Worm (Caenorhabditis elegans) whole organism, mixed stage, embryonic: Measurements from ENCODE around the gene trmt-10C.2.

Experiments used
- M03D4.4 ChIP-seq: sonication (generic microtip); optimal IDR thresholded peaks from 2 replicates; lab custom pipeline; 2017; ENCODE audit warnings: mild to moderate bottlenecking, missing genetic modification characterization, missing compliant biosample characterization
- bed-3 ChIP-seq: fragments of 200-800 bp; sonication (Bioruptor generic); optimal IDR thresholded peaks from 3 replicates; lab custom pipeline; 2018; ENCODE audit warnings: mild to moderate bottlenecking, missing genetic modification characterization, moderate library complexity, missing compliant biosample characterization
- blmp-1 ChIP-seq: fragments of 150-350 bp; optimal IDR thresholded peaks from 2 replicates; lab custom pipeline; 2014; ENCODE audit warnings: missing biosample characterization, missing genetic modification characterization
- ceh-39 ChIP-seq: fragments of 150-350 bp; optimal IDR thresholded peaks from 2 replicates; lab custom pipeline; 2014; ENCODE audit warnings: missing biosample characterization, missing genetic modification characterization
- ceh-43 ChIP-seq: fragments of 200-800 bp; sonication (Bioruptor generic); optimal IDR thresholded peaks from 2 replicates; lab custom pipeline; 2018; ENCODE audit warnings: mild to moderate bottlenecking, missing genetic modification characterization, moderate library complexity, missing compliant biosample characterization
- ceh-83 ChIP-seq: fragments of 200-800 bp; sonication (Bioruptor generic); optimal IDR thresholded peaks from 2 replicates; lab custom pipeline; 2018; ENCODE audit warnings: mild to moderate bottlenecking, missing genetic modification characterization, missing compliant biosample characterization
- ces-1 ChIP-seq: fragments of 150-350 bp; optimal IDR thresholded peaks from 2 replicates; lab custom pipeline; 2014; ENCODE audit warnings: missing biosample characterization, missing genetic modification reagents, missing genetic modification characterization
- cnd-1 ChIP-seq: fragments of 200-800 bp; sonication (Bioruptor generic); optimal IDR thresholded peaks from 2 replicates; lab custom pipeline; 2018; ENCODE audit warnings: mild to moderate bottlenecking, missing genetic modification characterization, missing compliant biosample characterization
- drap-1 ChIP-seq: fragments of 200-800 bp; sonication (Bioruptor generic); optimal IDR thresholded peaks from 3 replicates; lab custom pipeline; 2018; ENCODE audit warnings: mild to moderate bottlenecking, missing genetic modification characterization, missing compliant biosample characterization
- elt-1 ChIP-seq: sonication (generic microtip); optimal IDR thresholded peaks from 2 replicates; lab custom pipeline; 2017; ENCODE audit warnings: missing genetic modification characterization, mild to moderate bottlenecking, missing compliant biosample characterization, antibody characterized with exemption, moderate library complexity, borderline replicate concordance; ENCODE audit not compliant: insufficient read depth
- elt-3 ChIP-seq: fragments of 150-350 bp; optimal IDR thresholded peaks from 2 replicates; lab custom pipeline; 2014; ENCODE audit warnings: missing biosample characterization, missing genetic modification characterization
- flh-1 ChIP-seq: fragments of 200-800 bp; sonication (Bioruptor generic); optimal IDR thresholded peaks from 2 replicates; lab custom pipeline; 2018; ENCODE audit warnings: mild to moderate bottlenecking, missing genetic modification characterization, moderate library complexity, missing compliant biosample characterization
- ham-2 ChIP-seq: fragments of 200-800 bp; sonication (Bioruptor generic); optimal IDR thresholded peaks from 2 replicates; lab custom pipeline; 2018; ENCODE audit warnings: mild to moderate bottlenecking, missing genetic modification characterization, missing compliant biosample characterization
- hlh-1 ChIP-seq: fragments of 150-350 bp; optimal IDR thresholded peaks from 2 replicates; lab custom pipeline; 2014; ENCODE audit warnings: missing biosample characterization, missing genetic modification reagents, missing genetic modification characterization
- lin-13 ChIP-seq: fragments of 150-350 bp; optimal IDR thresholded peaks from 2 replicates; lab custom pipeline; 2014; ENCODE audit warnings: missing biosample characterization, missing genetic modification characterization
- lsy-2 ChIP-seq: fragments of 150-350 bp; optimal IDR thresholded peaks from 2 replicates; lab custom pipeline; 2014; ENCODE audit warnings: missing biosample characterization, missing genetic modification characterization
- mab-5 ChIP-seq: fragments of 150-350 bp; optimal IDR thresholded peaks from 2 replicates; lab custom pipeline; 2014; ENCODE audit warnings: missing biosample characterization, missing genetic modification characterization
- mep-1 ChIP-seq: fragments of 150-350 bp; optimal IDR thresholded peaks from 2 replicates; lab custom pipeline; 2017; ENCODE audit warnings: missing biosample characterization, missing genetic modification reagents, missing genetic modification characterization, inconsistent platforms
- mls-2 ChIP-seq: sonication (generic microtip); optimal IDR thresholded peaks from 2 replicates; lab custom pipeline; 2016; ENCODE audit warnings: mild to moderate bottlenecking, missing genetic modification characterization, moderate library complexity, missing compliant biosample characterization
- nhr-12 ChIP-seq: fragments of 150-350 bp; optimal IDR thresholded peaks from 2 replicates; lab custom pipeline; 2014; ENCODE audit warnings: missing biosample characterization, missing genetic modification characterization
- nhr-2 ChIP-seq: fragments of 150-350 bp; optimal IDR thresholded peaks from 2 replicates; lab custom pipeline; 2014; ENCODE audit warnings: missing biosample characterization, missing genetic modification characterization
- nhr-237 ChIP-seq: fragments of 150-350 bp; optimal IDR thresholded peaks from 2 replicates; lab custom pipeline; 2014; ENCODE audit warnings: missing biosample characterization, missing genetic modification characterization
- nhr-28 ChIP-seq: fragments of 150-350 bp; optimal IDR thresholded peaks from 2 replicates; lab custom pipeline; 2014; ENCODE audit warnings: missing biosample characterization, missing genetic modification characterization
- nhr-76 ChIP-seq: sonication (generic microtip); optimal IDR thresholded peaks from 2 replicates; lab custom pipeline; 2017; ENCODE audit warnings: missing biosample characterization, missing genetic modification characterization
- pha-4 ChIP-seq: fragments of 150-350 bp; optimal IDR thresholded peaks from 2 replicates; lab custom pipeline; 2018; ENCODE audit warnings: missing biosample characterization, missing genetic modification reagents, missing genetic modification characterization
- sem-2 ChIP-seq: fragments of 200-800 bp; sonication (Bioruptor generic); optimal IDR thresholded peaks from 2 replicates; lab custom pipeline; 2018; ENCODE audit warnings: mild to moderate bottlenecking, missing genetic modification characterization, missing compliant biosample characterization
- snpc-4 ChIP-seq: fragments of 150-350 bp; optimal IDR thresholded peaks from 2 replicates; lab custom pipeline; 2014; ENCODE audit warnings: missing biosample characterization, missing genetic modification characterization
- sptf-1 ChIP-seq: sonication (generic microtip); optimal IDR thresholded peaks from 2 replicates; lab custom pipeline; 2017; ENCODE audit warnings: mild to moderate bottlenecking, missing genetic modification characterization, moderate library complexity, missing compliant biosample characterization
- tbx-8 ChIP-seq: fragments of 200-800 bp; sonication (Bioruptor generic); optimal IDR thresholded peaks from 2 replicates; lab custom pipeline; 2018; ENCODE audit warnings: mild to moderate bottlenecking, missing genetic modification characterization, moderate library complexity, missing compliant biosample characterization
- unc-120 ChIP-seq: sonication (generic microtip); optimal IDR thresholded peaks from 2 replicates; lab custom pipeline; 2017; ENCODE audit warnings: missing genetic modification characterization, missing compliant biosample characterization; ENCODE audit not compliant: poor library complexity, severe bottlenecking
- unc-39 ChIP-seq: fragments of 150-350 bp; optimal IDR thresholded peaks from 2 replicates; lab custom pipeline; 2014; ENCODE audit warnings: missing biosample characterization, missing genetic modification characterization
- zip-8 ChIP-seq: fragments of 150-350 bp; optimal IDR thresholded peaks from 2 replicates; lab custom pipeline; 2014; ENCODE audit warnings: missing biosample characterization, missing genetic modification characterization
- ztf-11 ChIP-seq: fragments of 150-350 bp; optimal IDR thresholded peaks from 2 replicates; lab custom pipeline; 2014; ENCODE audit warnings: missing biosample characterization, missing genetic modification characterization

Gene trmt-10C.2

DNA sequence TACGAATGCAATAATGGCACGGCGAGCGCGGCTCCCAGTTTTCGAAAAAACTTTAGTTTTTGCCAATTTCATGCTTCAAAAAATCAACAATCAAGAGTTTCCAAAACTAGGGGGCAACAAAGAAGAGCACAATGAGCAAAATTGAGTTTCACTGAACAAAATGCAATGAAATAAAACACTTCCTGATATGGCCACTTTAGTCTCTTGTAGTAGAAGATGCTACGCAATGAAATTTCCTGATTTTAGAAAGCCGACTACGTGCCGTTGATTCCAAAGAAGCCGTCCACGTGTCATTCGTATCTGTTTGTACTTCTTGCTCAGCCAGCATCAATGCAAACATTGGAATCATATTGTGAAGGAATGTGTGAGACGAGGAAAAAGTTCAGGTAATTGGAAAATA lies 11.7 kb upstream of the trmt-10C.2 start:
- TF ChIP-seq ces-1 (peak; percentile 80), nhr-12 (no peak), unc-120 (tag; lab: Kevin White, UChicago) (no peak), bed-3 (GFP tag; lab: Kevin White, UChicago) (no peak), elt-3 (tag; lab: Kevin White, UChicago) (no peak), ztf-11 (no peak), snpc-4 (no peak)

DNA sequence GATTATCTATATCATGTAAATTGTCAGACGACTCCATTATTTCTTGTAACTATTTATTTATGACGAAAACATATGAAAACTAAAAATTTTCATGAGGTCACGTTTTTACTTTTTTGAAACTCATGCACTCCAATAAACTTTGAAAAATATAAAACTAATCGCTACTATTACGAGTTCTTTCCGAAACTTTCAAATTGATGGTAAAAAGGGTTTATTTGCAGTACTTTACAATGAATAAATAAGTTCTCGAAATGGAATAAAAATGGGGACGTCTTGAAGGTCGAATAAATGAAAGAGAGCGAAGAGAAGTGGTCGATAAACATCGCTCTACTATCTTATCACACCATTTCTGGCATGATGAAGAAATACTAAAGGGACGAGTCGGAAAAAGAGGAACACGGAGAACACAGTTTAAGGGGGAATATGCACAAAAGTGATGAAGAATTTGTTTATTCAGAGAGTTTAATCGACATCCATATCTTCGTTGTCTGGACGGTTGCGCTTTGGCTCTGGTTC lies 6.1 kb upstream of the trmt-10C.2 start, which contains the start of gene let-767:
Gene let-767, minus strand, starts transcription at position 51 of the 516 bp plus-strand sequence.
- TF ChIP-seq nhr-76 (tag; lab: Kevin White, UChicago), result no peak
- no peak for TF ChIP-seq blmp-1 (tag; lab: Kevin White, UChicago)
- TF ChIP-seq ceh-39 (tag; lab: Kevin White, UChicago), result no peak
- no peak for TF ChIP-seq pha-4
- TF ChIP-seq sptf-1 (tag; lab: Kevin White, UChicago), result no peak
- no peak for TF ChIP-seq snpc-4
- TF ChIP-seq unc-120 (tag; lab: Kevin White, UChicago), result no peak
- TF ChIP-seq ham-2 (GFP tag; lab: Kevin White, UChicago), result no peak
- no peak for TF ChIP-seq hlh-1
- TF ChIP-seq mls-2 (tag; lab: Kevin White, UChicago), result no peak
- TF ChIP-seq nhr-2 (tag; lab: Kevin White, UChicago), result no peak
- TF ChIP-seq cnd-1 (tag; lab: Kevin White, UChicago), result no peak
- no peak for TF ChIP-seq M03D4.4 (tag; lab: Kevin White, UChicago)
- no peak for TF ChIP-seq elt-1 (tag; lab: Kevin White, UChicago)
- no peak for TF ChIP-seq zip-8 (tag; lab: Kevin White, UChicago)
- TF ChIP-seq tbx-8 (GFP tag; lab: Kevin White, UChicago), result no peak
- no peak for TF ChIP-seq nhr-28 (tag; lab: Kevin White, UChicago)
- no peak for TF ChIP-seq mab-5 (tag; lab: Kevin White, UChicago)
- TF ChIP-seq drap-1, result no peak

ce11 chrIII:6341878-6342453 lies 4.1 kb upstream of the trmt-10C.2 start, which contains the start of gene rpn-13:
TSS of gene rpn-13 (minus strand) at chrIII:6341928.
- TF ChIP-seq mls-2 (tag; lab: Kevin White, UChicago), result no peak
- TF ChIP-seq ces-1, result peak; percentile 33
- TF ChIP-seq ceh-43, result peak; percentile 0
- peak; percentile 97 for TF ChIP-seq lsy-2 (tag; lab: Kevin White, UChicago)
- peak; percentile 31 for TF ChIP-seq lin-13
- no peak for TF ChIP-seq nhr-2 (tag; lab: Kevin White, UChicago)
- TF ChIP-seq ceh-39 (tag; lab: Kevin White, UChicago), result no peak
- peak; percentile 42 for TF ChIP-seq drap-1
- TF ChIP-seq unc-120 (tag; lab: Kevin White, UChicago), result peak; percentile 95
- TF ChIP-seq M03D4.4 (tag; lab: Kevin White, UChicago), result peak; percentile 43
- peak; percentile 10 for TF ChIP-seq pha-4
- TF ChIP-seq sem-2 (GFP tag; lab: Kevin White, UChicago), result no peak

DNA sequence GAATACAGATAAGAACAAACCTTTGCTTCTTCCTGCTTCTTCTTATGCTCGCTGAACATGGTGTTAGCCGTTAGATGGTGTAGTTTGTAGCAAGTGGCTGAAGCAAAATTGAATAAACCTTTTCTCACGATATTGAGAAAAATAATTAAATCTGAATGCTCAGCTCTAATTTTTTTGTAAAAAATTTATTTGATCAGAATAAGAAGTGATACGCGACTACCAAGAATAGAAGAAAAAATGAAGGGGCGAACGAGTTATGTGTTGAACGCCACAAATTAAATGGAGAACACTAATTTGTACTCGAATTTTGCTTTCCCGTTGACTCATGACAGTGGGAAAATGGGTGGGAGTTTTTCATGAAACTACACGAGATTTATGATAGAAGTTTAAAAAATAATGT lies 2.9 kb upstream of the trmt-10C.2 start, which contains the start of gene C56G2.9:
Gene C56G2.9, minus strand, starts transcription at position 101 of the 400 bp plus-strand sequence.
- TF ChIP-seq ceh-43 (no peak), nhr-237 (tag; lab: Kevin White, UChicago) (no peak), unc-39 (tag; lab: Kevin White, UChicago) (no peak), mep-1 (tag; lab: Kevin White, UChicago) (no peak), hlh-1 (no peak), pha-4 (no peak), lsy-2 (tag; lab: Kevin White, UChicago) (no peak), tbx-8 (GFP tag; lab: Kevin White, UChicago) (no peak), ceh-83 (no peak), flh-1 (GFP tag; lab: Kevin White, UChicago) (no peak), ztf-11 (no peak), mls-2 (tag; lab: Kevin White, UChicago) (no peak)
- TF ChIP-seq, all 35 proteins: peak for 0
